Worm (Caenorhabditis elegans) whole organism, late embryonic: ENCODE results near the gene nep-6.
A peak's percentile ranks its signal among the peaks of the same experiment; 100 is the strongest.

Experiments
- F13H6.1 ChIP-seq: sonication (generic microtip); optimal IDR thresholded peaks from 2 replicates; lab custom pipeline; 2016; ENCODE audit warnings: missing genetic modification characterization, missing compliant biosample characterization
- K09A11.1 ChIP-seq: sonication (generic microtip); optimal IDR thresholded peaks from 2 replicates; lab custom pipeline; 2017; ENCODE audit warnings: antibody characterized with exemption, mild to moderate bottlenecking, missing genetic modification characterization, missing compliant biosample characterization; ENCODE audit not compliant: insufficient read depth
- Y22D7AL.16 ChIP-seq: sonication (generic microtip); optimal IDR thresholded peaks from 2 replicates; lab custom pipeline; 2016; ENCODE audit warnings: missing genetic modification characterization, missing compliant biosample characterization
- ama-1 ChIP-seq: fragments of 150-350 bp; optimal IDR thresholded peaks from 2 replicates; lab custom pipeline; 2014
- ceh-14 ChIP-seq: sonication (generic microtip); optimal IDR thresholded peaks from 2 replicates; lab custom pipeline; 2016; ENCODE audit warnings: missing genotype, missing genetic modification characterization, missing compliant biosample characterization
- ceh-19 ChIP-seq: fragments of 200-800 bp; sonication (Bioruptor generic); optimal IDR thresholded peaks from 2 replicates; lab custom pipeline; 2018; ENCODE audit warnings: mild to moderate bottlenecking, missing genetic modification characterization, missing compliant biosample characterization
- ceh-24 ChIP-seq: sonication (generic microtip); optimal IDR thresholded peaks from 2 replicates; lab custom pipeline; 2016; ENCODE audit warnings: mild to moderate bottlenecking, missing genetic modification characterization, missing compliant biosample characterization
- ceh-34 ChIP-seq: sonication (generic microtip); optimal IDR thresholded peaks from 2 replicates; lab custom pipeline; 2016; ENCODE audit warnings: mild to moderate bottlenecking, missing genetic modification characterization, missing compliant biosample characterization
- ceh-48 ChIP-seq: sonication (generic microtip); optimal IDR thresholded peaks from 2 replicates; lab custom pipeline; 2016; ENCODE audit warnings: missing genetic modification characterization, inconsistent platforms, missing compliant biosample characterization
- ceh-9 ChIP-seq: sonication (generic microtip); optimal IDR thresholded peaks from 2 replicates; lab custom pipeline; 2016; ENCODE audit warnings: mild to moderate bottlenecking, missing genetic modification characterization, inconsistent platforms, missing compliant biosample characterization
- che-1 ChIP-seq: sonication (generic microtip); optimal IDR thresholded peaks from 2 replicates; lab custom pipeline; 2016; ENCODE audit warnings: mild to moderate bottlenecking, missing genetic modification characterization, missing compliant biosample characterization
- ets-4 ChIP-seq: sonication (generic microtip); optimal IDR thresholded peaks from 2 replicates; lab custom pipeline; 2016; ENCODE audit warnings: missing genetic modification characterization, missing compliant biosample characterization
- fax-1 ChIP-seq: sonication (generic microtip); optimal IDR thresholded peaks from 2 replicates; lab custom pipeline; 2016; ENCODE audit warnings: missing genotype, missing genetic modification characterization, missing compliant biosample characterization
- fkh-10 ChIP-seq: fragments of 150-350 bp; optimal IDR thresholded peaks from 2 replicates; lab custom pipeline; 2014; ENCODE audit warnings: missing biosample characterization, missing genetic modification reagents, missing genetic modification characterization
- fkh-6 ChIP-seq: sonication (generic microtip); optimal IDR thresholded peaks from 2 replicates; lab custom pipeline; 2016; ENCODE audit warnings: missing genetic modification characterization, missing compliant biosample characterization
- gmeb-2 ChIP-seq: sonication (generic microtip); optimal IDR thresholded peaks from 2 replicates; lab custom pipeline; 2016; ENCODE audit warnings: missing genetic modification characterization, inconsistent platforms, missing compliant biosample characterization
- hlh-15 ChIP-seq: sonication (generic microtip); optimal IDR thresholded peaks from 2 replicates; lab custom pipeline; 2016; ENCODE audit warnings: missing genetic modification characterization, missing compliant biosample characterization
- hlh-30 ChIP-seq: sonication (generic microtip); optimal IDR thresholded peaks from 2 replicates; lab custom pipeline; 2017; ENCODE audit warnings: antibody characterized with exemption, missing genetic modification characterization, missing compliant biosample characterization; ENCODE audit not compliant: insufficient read depth
- nfya-1 ChIP-seq: sonication (generic microtip); optimal IDR thresholded peaks from 2 replicates; lab custom pipeline; 2017; ENCODE audit warnings: missing genetic modification characterization, mild to moderate bottlenecking, missing compliant biosample characterization, antibody characterized with exemption, moderate library complexity
- nhr-11 ChIP-seq: fragments of 150-350 bp; optimal IDR thresholded peaks from 2 replicates; lab custom pipeline; 2014; ENCODE audit warnings: missing biosample characterization, missing genetic modification characterization
- npax-4 ChIP-seq: sonication (generic microtip); optimal IDR thresholded peaks from 2 replicates; lab custom pipeline; 2016; ENCODE audit warnings: missing genetic modification characterization, missing compliant biosample characterization
- pat-9 ChIP-seq: fragments of 200-800 bp; sonication (Bioruptor generic); optimal IDR thresholded peaks from 2 replicates; lab custom pipeline; 2018; ENCODE audit warnings: mild to moderate bottlenecking, missing genetic modification characterization, moderate library complexity, missing compliant biosample characterization
- pha-2 ChIP-seq: sonication (generic microtip); optimal IDR thresholded peaks from 2 replicates; lab custom pipeline; 2017; ENCODE audit warnings: mild to moderate bottlenecking, missing genetic modification characterization, missing compliant biosample characterization
- pha-4 ChIP-seq: fragments of 150-350 bp; optimal IDR thresholded peaks from 2 replicates; lab custom pipeline; 2018; ENCODE audit warnings: missing biosample characterization, missing genetic modification reagents, missing genetic modification characterization
- pqm-1 ChIP-seq: sonication (generic microtip); optimal IDR thresholded peaks from 2 replicates; lab custom pipeline; 2016; ENCODE audit warnings: missing genetic modification characterization, missing compliant biosample characterization
- sdc-2 ChIP-seq: sonication (generic microtip); optimal IDR thresholded peaks from 2 replicates; lab custom pipeline; 2016; ENCODE audit warnings: missing genotype, missing genetic modification characterization, missing compliant biosample characterization
- sox-2 ChIP-seq: fragments of 200-800 bp; sonication (Bioruptor generic); IDR thresholded peaks from 2 replicates; pipeline ENCODE4 v1.3.6; 2022; ENCODE audit warnings: missing genetic modification reagents, missing genetic modification characterization, missing compliant biosample characterization
- sox-4 ChIP-seq: sonication (generic microtip); optimal IDR thresholded peaks from 2 replicates; lab custom pipeline; 2017; ENCODE audit warnings: mild to moderate bottlenecking, missing genetic modification characterization, inconsistent platforms, missing compliant biosample characterization
- syd-9 ChIP-seq: sonication (generic microtip); optimal IDR thresholded peaks from 2 replicates; lab custom pipeline; 2016; ENCODE audit warnings: mild to moderate bottlenecking, missing genetic modification characterization, moderate library complexity, missing compliant biosample characterization
- tbx-2 ChIP-seq: sonication (generic microtip); optimal IDR thresholded peaks from 2 replicates; lab custom pipeline; 2016; ENCODE audit warnings: missing genetic modification characterization, missing compliant biosample characterization
- ttx-3 ChIP-seq: sonication (generic microtip); optimal IDR thresholded peaks from 2 replicates; lab custom pipeline; 2016; ENCODE audit warnings: missing genetic modification reagents, missing genetic modification characterization, missing compliant biosample characterization
- unc-3 ChIP-seq, 2 experiments: fragments of 200-800 bp in 1 of 2; sonication (Bioruptor generic) in 1 of 2; sonication (generic microtip) in 1 of 2; conservative IDR thresholded peaks in 1 of 2; optimal IDR thresholded peaks in 1 of 2; 2 replicates each; pipeline versions ENCODE4 v1.3.6 to Lab custom; 2016 to 2022; ENCODE audit warnings: missing compliant biosample characterization in 2 of 2, missing genetic modification characterization in 2 of 2, missing genetic modification reagents in 1 of 2
- unc-42 ChIP-seq: sonication (generic microtip); optimal IDR thresholded peaks from 2 replicates; lab custom pipeline; 2016; ENCODE audit warnings: missing genotype, missing genetic modification characterization, missing compliant biosample characterization
- unc-86 ChIP-seq: sonication (generic microtip); optimal IDR thresholded peaks from 2 replicates; lab custom pipeline; 2016; ENCODE audit warnings: missing genetic modification characterization, missing compliant biosample characterization
- zip-5 ChIP-seq: sonication (generic microtip); optimal IDR thresholded peaks from 2 replicates; lab custom pipeline; 2016; ENCODE audit warnings: missing genetic modification characterization, missing compliant biosample characterization
- ztf-16 ChIP-seq: sonication (generic microtip); optimal IDR thresholded peaks from 2 replicates; lab custom pipeline; 2017; ENCODE audit warnings: missing genetic modification characterization, missing compliant biosample characterization

The nep-6 gene

ce11 chrII:3414383-3414910 is 2.2 kb upstream of the nep-6 start, which contains the start of the genes F18A12.7 and F18A12.2:
Gene F18A12.7 (minus strand): TSS chrII:3414483.
Gene F18A12.2 (plus strand): TSS chrII:3414860.
- TF ChIP-seq ttx-3, result no peak
- no peak for TF ChIP-seq unc-86 (tag; lab: Kevin White, UChicago)
- no peak for TF ChIP-seq pat-9
- TF ChIP-seq ceh-19, result no peak
- TF ChIP-seq ets-4 (tag; lab: Kevin White, UChicago), result no peak
- no peak for TF ChIP-seq ztf-16 (tag; lab: Kevin White, UChicago)
- TF ChIP-seq ceh-24 (tag; lab: Kevin White, UChicago), result no peak
- no peak for TF ChIP-seq gmeb-2 (tag; lab: Kevin White, UChicago)
- no peak for TF ChIP-seq syd-9 (tag; lab: Kevin White, UChicago)
- TF ChIP-seq F13H6.1 (tag; lab: Kevin White, UChicago), result no peak
- no peak for TF ChIP-seq K09A11.1 (tag; lab: Kevin White, UChicago)
- TF ChIP-seq pha-4 (tag; lab: Kevin White, UChicago), result no peak
- no peak for TF ChIP-seq hlh-15
- no peak for TF ChIP-seq npax-4 (tag; lab: Kevin White, UChicago)
- TF ChIP-seq ceh-9, result no peak
- TF ChIP-seq zip-5 (tag; lab: Kevin White, UChicago), result no peak
- TF ChIP-seq sdc-2, result no peak
- TF ChIP-seq ama-1 (lab: Kevin White, UChicago), result no peak
- TF ChIP-seq, all 69 proteins: peak for 0

- TF ChIP-seq K09A11.1 (tag; lab: Kevin White, UChicago) (no peak), sdc-2 (no peak)
These were observed 6.3 kb downstream of the nep-6 start for ce11 chrII:3422938-3423337.

ce11 chrII:3425433-3425832 is 8.8 kb downstream of the nep-6 start, which contains the start of gene nep-11:
Gene nep-11 (minus strand): TSS chrII:3425533.
- TF ChIP-seq Y22D7AL.16 (tag; lab: Kevin White, UChicago) (no peak), pqm-1 (no peak), fkh-6 (tag; lab: Kevin White, UChicago) (no peak), tbx-2 (tag; lab: Kevin White, UChicago) (no peak), fax-1 (tag; lab: Kevin White, UChicago) (no peak), syd-9 (tag; lab: Kevin White, UChicago) (no peak), fkh-10 (no peak), pha-2 (tag; lab: Kevin White, UChicago) (no peak), ztf-16 (tag; lab: Kevin White, UChicago) (no peak), nhr-11 (no peak), sox-2 (GFP tag; lab: Robert Waterston, UW) (no peak), sdc-2 (no peak), ceh-34 (no peak), unc-42 (tag; lab: Kevin White, UChicago) (no peak), sox-4 (tag; lab: Kevin White, UChicago) (no peak)
- TF ChIP-seq, all 69 proteins: peak for 0

DNA sequence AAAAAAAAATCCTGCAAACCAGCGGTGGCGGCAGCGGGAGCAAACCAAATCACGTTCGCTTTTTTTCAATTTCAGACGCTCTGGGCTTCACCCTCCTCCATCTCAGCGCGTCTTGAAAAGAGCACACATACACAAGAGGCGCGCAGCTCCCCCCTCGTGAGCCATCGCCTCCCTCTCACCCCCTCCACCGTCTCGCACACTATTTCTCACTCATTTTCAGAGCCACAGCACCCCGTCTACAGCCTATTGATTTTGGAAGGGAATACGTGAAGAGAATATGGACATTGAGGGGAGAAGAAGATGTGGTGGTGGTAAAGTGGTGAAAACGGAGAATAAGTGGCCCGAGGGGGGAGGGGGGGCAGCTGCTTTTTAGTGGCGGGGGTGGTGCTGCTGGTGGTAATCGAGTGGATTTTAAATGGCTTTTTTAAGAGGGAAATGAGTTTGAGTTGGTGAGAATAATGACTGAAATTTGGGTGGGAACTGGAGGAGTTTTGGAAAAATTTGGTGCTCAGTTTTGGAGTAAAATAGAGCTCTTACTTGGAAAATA is 11.6 kb downstream of the nep-6 start:
- TF ChIP-seq K09A11.1 (tag; lab: Kevin White, UChicago) (no peak), unc-3 (GFP tag; conservative IDR thresholded peaks at IDR 0.05; lab: Robert Waterston, UW) (no peak), unc-3 (tag; optimal IDR thresholded peaks at IDR 0.05; lab: Kevin White, UChicago) (peak; percentile 11), hlh-30 (tag; lab: Kevin White, UChicago) (peak; percentile 28), che-1 (tag; lab: Kevin White, UChicago) (no peak), ceh-14 (no peak), ceh-48 (tag; lab: Kevin White, UChicago) (peak; percentile 85), sox-4 (tag; lab: Kevin White, UChicago) (peak; percentile 17), F13H6.1 (tag; lab: Kevin White, UChicago) (no peak), nfya-1 (peak; percentile 8), ceh-19 (peak; percentile 49)
